Worm (Caenorhabditis elegans): Measurements from ENCODE around the gene gst-2.

gst-2 gene

DNA sequence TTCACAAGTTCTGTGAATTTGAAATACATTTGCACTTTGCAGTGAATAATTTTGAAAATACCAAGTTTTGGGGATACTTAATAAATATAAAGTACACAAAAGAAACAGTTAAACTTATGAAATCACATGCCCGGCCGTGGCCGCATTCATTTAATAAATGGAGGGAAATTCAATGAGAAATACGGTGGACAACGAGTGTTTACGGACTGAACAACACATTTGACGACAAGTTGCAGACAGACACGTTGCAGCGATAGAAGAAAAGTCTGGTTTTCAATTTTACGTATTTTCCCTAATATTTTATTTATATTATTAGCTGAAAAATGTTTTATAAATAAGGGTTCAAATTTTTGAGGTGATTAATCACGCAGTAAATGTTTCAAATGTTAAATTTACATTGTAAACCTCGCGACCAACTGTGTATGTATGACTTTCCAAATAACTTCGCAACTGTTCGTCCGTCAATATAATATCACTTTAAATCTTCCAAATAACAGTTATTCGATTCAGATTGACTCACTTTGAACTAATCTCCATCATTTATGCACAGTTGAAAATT, 9.7 kb upstream of the gst-2 start, which contains the start of gene copg-1 (continued):
- TF ChIP-seq sup-37 (GFP tag; optimal IDR thresholded peaks at IDR 0.05) (no peak), C04F5.9 (tag; optimal IDR thresholded peaks at IDR 0.05) (no peak), mep-1 (tag; optimal IDR thresholded peaks at IDR 0.05) (peak; percentile 91), nhr-20 (tag; optimal IDR thresholded peaks at IDR 0.05) (peak; percentile 66), zip-4 (GFP tag; optimal IDR thresholded peaks at IDR 0.05) (no peak), dpl-1 (GFP tag; optimal IDR thresholded peaks at IDR 0.05) (peak; percentile 45 to 74 (median 62)), F16B12.6 (tag; optimal IDR thresholded peaks at IDR 0.05) (peak; percentile 91), egl-27 (tag; optimal IDR thresholded peaks at IDR 0.05) (no peak), swsn-7 (tag; optimal IDR thresholded peaks at IDR 0.05) (peak; percentile 49), nhr-90 (tag; optimal IDR thresholded peaks at IDR 0.05; ENCODE audit: poor library complexity) (peak; percentile 13), rnt-1 (tag; optimal IDR thresholded peaks at IDR 0.05) (peak; percentile 37), nhr-76 (tag; optimal IDR thresholded peaks at IDR 0.05) (no peak), lin-39 (tag; optimal IDR thresholded peaks at IDR 0.05) (no peak), unc-86 (tag; optimal IDR thresholded peaks at IDR 0.05) (peak; percentile 50), egl-13 (tag; optimal IDR thresholded peaks at IDR 0.05) (no peak), efl-3 (GFP tag; optimal IDR thresholded peaks at IDR 0.05) (no peak), mab-9 (GFP tag; IDR thresholded peaks at IDR 0.05) (no peak), lin-15B (tag; optimal IDR thresholded peaks at IDR 0.05) (no peak), grh-1 (GFP tag; IDR thresholded peaks at IDR 0.05) (no peak), ceh-63 (GFP tag; optimal IDR thresholded peaks at IDR 0.05) (no peak), lir-3 (tag; optimal IDR thresholded peaks at IDR 0.05; ENCODE audit: poor library complexity) (no peak), ceh-90 (tag; optimal IDR thresholded peaks at IDR 0.05) (no peak), nhr-12 (tag; optimal IDR thresholded peaks at IDR 0.05) (no peak), ets-5 (GFP tag; IDR thresholded peaks at IDR 0.05) (no peak), Y116A8C.19 (tag; optimal IDR thresholded peaks at IDR 0.05; ENCODE audit: borderline replicate concordance) (no peak), jun-1 (tag; optimal IDR thresholded peaks at IDR 0.05) (no peak), hlh-4 (tag; optimal IDR thresholded peaks at IDR 0.05) (no peak), snu-23 (GFP tag; optimal IDR thresholded peaks at IDR 0.05) (peak; percentile 66), hlh-17 (GFP tag; optimal IDR thresholded peaks at IDR 0.05; ENCODE audit: borderline replicate concordance) (no peak), snpc-4 (tag; optimal IDR thresholded peaks at IDR 0.05) (peak; percentile 32), pqm-1 (tag; optimal IDR thresholded peaks at IDR 0.05) (no peak), elt-2 (tag; optimal IDR thresholded peaks at IDR 0.05) (no peak), pag-3 (tag; optimal IDR thresholded peaks at IDR 0.05; ENCODE audit: borderline replicate concordance, insufficient read depth) (no peak), nhr-84 (tag; optimal IDR thresholded peaks at IDR 0.05) (no peak), lsy-2 (tag; optimal IDR thresholded peaks at IDR 0.05) (peak; percentile 89 to 97), aha-1 (tag; optimal IDR thresholded peaks at IDR 0.05) (no peak), nhr-19 (GFP tag; conservative IDR thresholded peaks at IDR 0.05) (peak; percentile 20; the same call in 1 of the 2 replicates), sox-4 (tag; optimal IDR thresholded peaks at IDR 0.05) (no peak), isw-1 (GFP tag; IDR thresholded peaks at IDR 0.05) (peak; percentile 34), zag-1 (tag; optimal IDR thresholded peaks at IDR 0.05) (no peak), C16A3.4 (tag; optimal IDR thresholded peaks at IDR 0.05) (peak; percentile 35), aly-2 (tag; optimal IDR thresholded peaks at IDR 0.05) (peak; percentile 4), dsc-1 (tag; optimal IDR thresholded peaks at IDR 0.05) (peak; percentile 33), fkh-4 (tag; optimal IDR thresholded peaks at IDR 0.05; ENCODE audit: borderline replicate concordance) (no peak), ama-1 (optimal IDR thresholded peaks at IDR 0.05) (no peak), mdl-1 (tag; optimal IDR thresholded peaks at IDR 0.05) (peak in 1 of 2 experiments; percentile 34), unc-130 (tag; optimal IDR thresholded peaks at IDR 0.05) (peak; percentile 29), lin-35 (GFP tag; optimal IDR thresholded peaks at IDR 0.05) (peak; percentile 64 to 74), C34B4.2 (tag; optimal IDR thresholded peaks at IDR 0.05) (no peak), fkh-10 (GFP tag; optimal IDR thresholded peaks at IDR 0.05) (no peak), nhr-11 (tag; optimal IDR thresholded peaks at IDR 0.05) (no peak), unc-98 (GFP tag; IDR thresholded peaks at IDR 0.05) (no peak)
